Worm (Caenorhabditis elegans): ENCODE measurements around the gene egl-8.

egl-8 gene

DNA sequence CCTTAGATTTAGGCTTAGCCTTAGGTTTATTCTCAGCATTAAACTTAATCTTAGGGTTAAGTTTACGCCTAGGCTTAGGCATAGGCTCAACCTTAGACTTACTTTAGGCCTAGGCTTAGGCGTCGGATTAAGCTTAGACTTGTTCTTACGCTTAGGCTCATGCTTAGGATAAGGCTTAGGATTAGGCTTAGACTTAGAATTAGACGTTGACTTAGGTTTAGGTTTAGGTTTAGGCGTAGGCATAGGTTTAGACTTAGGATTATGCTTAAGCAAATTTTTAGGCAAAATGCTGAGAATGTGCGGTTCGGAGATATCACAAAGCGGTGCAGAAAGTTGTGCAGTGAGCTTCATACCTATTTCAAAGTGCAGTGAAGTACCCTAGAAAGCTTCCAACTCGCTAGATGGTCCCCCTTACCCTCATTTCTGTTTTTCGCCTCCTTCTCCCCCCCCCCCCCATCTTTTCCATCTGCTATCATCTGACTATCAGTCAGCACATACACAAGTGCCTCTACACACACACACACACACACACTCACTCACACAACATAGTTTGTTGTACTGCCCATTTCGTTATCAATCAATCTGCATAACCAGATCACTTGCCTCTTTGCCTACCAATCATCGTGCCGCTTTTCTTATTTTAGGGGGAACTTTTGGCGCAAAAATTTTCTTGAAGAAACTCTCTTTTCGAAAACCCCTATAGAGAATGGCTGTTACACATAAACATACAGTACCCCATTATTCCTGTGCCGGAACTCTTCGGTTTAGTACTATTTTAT lies 4.4 kb upstream of the egl-8 start:
- TF ChIP-seq fkh-10 (GFP tag; optimal IDR thresholded peaks at IDR 0.05) (no peak), rnt-1 (tag; optimal IDR thresholded peaks at IDR 0.05) (no peak), npax-4 (tag; optimal IDR thresholded peaks at IDR 0.05) (no peak), K09A11.1 (tag; optimal IDR thresholded peaks at IDR 0.05; ENCODE audit: insufficient read depth) (no peak), nfya-1 (tag; optimal IDR thresholded peaks at IDR 0.05) (peak; percentile 0), elt-2 (tag; optimal IDR thresholded peaks at IDR 0.05) (peak; percentile 17)

DNA sequence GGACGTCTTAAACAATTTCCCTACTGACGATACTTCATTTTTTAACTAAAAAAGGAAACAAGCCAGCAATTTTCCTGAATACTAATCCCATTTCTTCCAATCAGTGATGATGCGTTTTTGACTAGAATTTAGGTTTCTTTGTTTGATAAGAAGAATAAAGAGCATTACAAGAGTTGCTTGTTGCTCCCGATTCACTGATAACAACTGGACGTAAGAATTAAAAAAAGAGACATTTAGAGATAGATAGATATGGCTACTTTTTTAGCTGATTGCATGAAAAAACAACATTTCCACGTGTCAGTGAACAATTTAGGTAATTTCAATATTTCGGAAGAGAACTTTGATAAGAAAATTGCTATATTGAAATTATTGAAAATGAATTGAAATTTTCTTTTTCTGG lies 1.2 kb downstream of the egl-8 start:
- no peak for TF ChIP-seq dmd-4 (tag; optimal IDR thresholded peaks at IDR 0.05; ENCODE audit: borderline replicate concordance)
- no peak for TF ChIP-seq ceh-24 (tag; optimal IDR thresholded peaks at IDR 0.05)
- no peak for TF ChIP-seq pros-1 (tag; optimal IDR thresholded peaks at IDR 0.05)
- TF ChIP-seq elt-2 (tag; optimal IDR thresholded peaks at IDR 0.05): peak; percentile 34
- no peak for TF ChIP-seq pag-3 (tag; optimal IDR thresholded peaks at IDR 0.05; ENCODE audit: borderline replicate concordance)
- no peak for TF ChIP-seq Y22D7AL.16 (tag; optimal IDR thresholded peaks at IDR 0.05)

DNA sequence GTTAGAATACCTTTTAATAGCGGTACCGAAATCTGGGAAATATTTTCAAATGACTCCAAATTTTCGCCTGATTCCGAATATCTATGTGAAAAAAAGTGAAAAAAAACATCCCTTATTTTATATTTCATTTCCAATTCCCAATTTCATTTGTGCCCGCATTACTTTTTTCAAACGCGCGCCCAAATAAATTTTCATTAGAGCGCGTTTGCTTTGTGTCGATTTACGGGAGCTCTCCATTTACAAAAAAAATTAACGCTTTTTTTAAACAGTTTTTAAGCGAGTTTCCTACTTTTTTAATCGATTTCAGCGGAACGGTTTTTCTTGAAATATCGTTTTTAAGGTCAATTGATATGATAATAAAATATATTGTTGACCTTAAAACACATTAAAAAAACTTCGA lies 3.6 kb downstream of the egl-8 start:
- no peak for TF ChIP-seq odd-2 (tag; optimal IDR thresholded peaks at IDR 0.05)
- no peak for TF ChIP-seq nhr-11 (tag; optimal IDR thresholded peaks at IDR 0.05)
- no peak for TF ChIP-seq ceh-9 (tag; optimal IDR thresholded peaks at IDR 0.05)
- no peak for TF ChIP-seq ceh-24 (tag; optimal IDR thresholded peaks at IDR 0.05)
- no peak for TF ChIP-seq fkh-6 (tag; optimal IDR thresholded peaks at IDR 0.05)
- TF ChIP-seq ceh-31 (tag; optimal IDR thresholded peaks at IDR 0.05): no peak
- no peak for TF ChIP-seq syd-9 (tag; optimal IDR thresholded peaks at IDR 0.05)
- no peak for TF ChIP-seq pros-1 (tag; optimal IDR thresholded peaks at IDR 0.05)
- no peak for TF ChIP-seq hlh-8 (tag; optimal IDR thresholded peaks at IDR 0.05)
- no peak for TF ChIP-seq ceh-2 (tag; optimal IDR thresholded peaks at IDR 0.05)
- TF ChIP-seq ahr-1 (tag; optimal IDR thresholded peaks at IDR 0.05): no peak

DNA sequence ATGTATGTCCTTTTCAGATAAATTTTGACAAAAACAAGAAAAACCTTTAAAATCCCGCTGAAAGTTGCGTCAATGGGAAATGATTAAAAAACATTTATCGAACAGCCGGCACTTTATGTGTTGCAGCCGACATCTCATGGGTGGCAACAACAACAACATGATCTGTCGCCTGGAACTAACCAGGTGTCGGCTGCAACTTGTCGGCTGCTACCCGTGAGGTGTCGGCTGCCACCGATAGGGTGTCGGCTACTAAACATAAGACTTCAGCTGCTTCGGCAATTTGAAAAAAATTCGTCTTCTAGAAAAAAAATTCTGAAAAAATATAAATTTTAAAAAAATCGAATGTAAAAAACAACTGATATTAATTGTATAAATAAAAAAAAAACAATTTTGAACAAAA lies 7.0 kb downstream of the egl-8 start:
- TF ChIP-seq pax-1 (tag; optimal IDR thresholded peaks at IDR 0.05): no peak
- no peak for TF ChIP-seq madf-2 (tag; optimal IDR thresholded peaks at IDR 0.05)
- TF ChIP-seq F13H6.1 (tag; optimal IDR thresholded peaks at IDR 0.05): no peak
- TF ChIP-seq nfya-1 (tag; optimal IDR thresholded peaks at IDR 0.05): no peak
- TF ChIP-seq npax-4 (tag; optimal IDR thresholded peaks at IDR 0.05): no peak
- TF ChIP-seq ceh-9 (tag; optimal IDR thresholded peaks at IDR 0.05): no peak
- TF ChIP-seq eyg-1 (tag; optimal IDR thresholded peaks at IDR 0.05): no peak
- no peak for TF ChIP-seq ceh-45 (GFP tag; IDR thresholded peaks at IDR 0.05)
- TF ChIP-seq unc-42 (tag; optimal IDR thresholded peaks at IDR 0.05): no peak
- TF ChIP-seq ama-1 (optimal IDR thresholded peaks at IDR 0.05): no peak
- no peak for TF ChIP-seq K02D7.2 (tag; optimal IDR thresholded peaks at IDR 0.05)

DNA sequence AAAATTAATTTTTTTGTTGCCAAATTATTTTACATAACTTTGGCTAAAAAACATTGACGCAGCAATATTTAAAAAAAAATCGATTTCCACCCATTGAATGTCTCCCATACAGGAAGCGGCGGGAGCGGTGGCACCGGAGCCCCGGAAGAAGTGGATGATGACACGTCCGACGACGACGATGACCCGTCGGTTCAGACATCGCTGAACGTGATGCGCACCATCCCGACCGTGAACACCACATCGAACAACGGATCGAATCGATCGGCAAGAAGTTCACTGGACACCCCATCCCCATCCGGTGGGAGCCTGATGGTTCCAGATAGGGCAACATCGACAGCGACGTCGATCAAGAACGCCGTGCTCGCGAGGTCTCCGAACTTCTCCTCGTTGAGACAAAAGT lies 7.7 kb downstream of the egl-8 start:
- TF ChIP-seq ceh-19 (GFP tag; optimal IDR thresholded peaks at IDR 0.05) (no peak), ahr-1 (tag; optimal IDR thresholded peaks at IDR 0.05) (no peak), ets-4 (tag; optimal IDR thresholded peaks at IDR 0.05) (no peak), ceh-9 (tag; optimal IDR thresholded peaks at IDR 0.05) (no peak), ref-2 (tag; optimal IDR thresholded peaks at IDR 0.05) (no peak), ceh-22 (tag; optimal IDR thresholded peaks at IDR 0.05) (no peak), dve-1 (tag; optimal IDR thresholded peaks at IDR 0.05) (no peak), hlh-30 (tag; optimal IDR thresholded peaks at IDR 0.05; ENCODE audit: insufficient read depth) (no peak), gmeb-2 (tag; optimal IDR thresholded peaks at IDR 0.05) (no peak), ceh-24 (tag; optimal IDR thresholded peaks at IDR 0.05) (no peak), ceh-34 (tag; optimal IDR thresholded peaks at IDR 0.05) (no peak), K02D7.2 (tag; optimal IDR thresholded peaks at IDR 0.05) (no peak), rnt-1 (tag; optimal IDR thresholded peaks at IDR 0.05) (no peak), syd-9 (tag; optimal IDR thresholded peaks at IDR 0.05) (no peak), ceh-6 (GFP tag; optimal IDR thresholded peaks at IDR 0.05) (no peak), dmd-4 (tag; optimal IDR thresholded peaks at IDR 0.05; ENCODE audit: borderline replicate concordance) (no peak), npax-4 (tag; optimal IDR thresholded peaks at IDR 0.05) (no peak), pat-9 (tag; optimal IDR thresholded peaks at IDR 0.05) (no peak), madf-2 (tag; optimal IDR thresholded peaks at IDR 0.05) (no peak), C38D4.7 (GFP tag; optimal IDR thresholded peaks at IDR 0.05) (no peak)
